Fruit fly (Drosophila melanogaster) whole organism, embryonic: ENCODE measurements around the gene Ugt305A1.

Experiments used
- Atf3 ChIP-seq: fragments of 200-800 bp; sonication (Bioruptor generic); optimal IDR thresholded peaks from 3 replicates; lab custom pipeline; 2016; ENCODE audit warnings: missing biosample characterization, missing genetic modification characterization
- Bdp1 ChIP-seq: fragments of 200-800 bp; sonication (Bioruptor generic); optimal IDR thresholded peaks from 3 replicates; lab custom pipeline; 2016; ENCODE audit warnings: missing biosample characterization, missing genetic modification characterization
- CG10267 ChIP-seq: fragments of 200-800 bp; sonication (Bioruptor generic); optimal IDR thresholded peaks from 2 replicates; lab custom pipeline; 2018; ENCODE audit warnings: missing biosample characterization, mild to moderate bottlenecking, missing genetic modification characterization, moderate library complexity
- CG10543 ChIP-seq: fragments of 200-800 bp; sonication (Bioruptor generic); optimal IDR thresholded peaks from 3 replicates; lab custom pipeline; 2017; ENCODE audit warnings: missing biosample characterization, mild to moderate bottlenecking, missing genetic modification characterization, moderate library complexity
- CG10565 ChIP-seq: fragments of 200-800 bp; sonication (Bioruptor generic); optimal IDR thresholded peaks from 3 replicates; lab custom pipeline; 2016; ENCODE audit warnings: missing biosample characterization, mild to moderate bottlenecking, missing genetic modification characterization
- CG10654 ChIP-seq: fragments of 200-800 bp; sonication (Bioruptor generic); optimal IDR thresholded peaks from 2 replicates; lab custom pipeline; 2016; ENCODE audit warnings: missing biosample characterization, missing genetic modification characterization
- CG11085 ChIP-seq: fragments of 200-800 bp; sonication (Bioruptor generic); IDR thresholded peaks from 2 replicates; pipeline ENCODE4 v1.3.6; 2022; ENCODE audit warnings: missing biosample characterization, missing genetic modification characterization
- CG1233 ChIP-seq: fragments of 200-800 bp; sonication (Bioruptor generic); optimal IDR thresholded peaks from 4 replicates; lab custom pipeline; 2018; ENCODE audit warnings: missing biosample characterization, mild to moderate bottlenecking, missing genetic modification characterization
- CG1602 ChIP-seq: fragments of 200-800 bp; sonication (Bioruptor generic); optimal IDR thresholded peaks from 3 replicates; lab custom pipeline; 2016; ENCODE audit warnings: missing biosample characterization, missing genetic modification characterization
- CG1647 ChIP-seq: fragments of 200-800 bp; sonication (Bioruptor generic); optimal IDR thresholded peaks from 3 replicates; lab custom pipeline; 2016; ENCODE audit warnings: missing biosample characterization, missing genetic modification characterization
- CG17359 ChIP-seq: fragments of 200-800 bp; sonication (Bioruptor generic); optimal IDR thresholded peaks from 3 replicates; lab custom pipeline; 2018; ENCODE audit warnings: missing biosample characterization, mild to moderate bottlenecking, missing genetic modification characterization, moderate library complexity
- CG17568 ChIP-seq: fragments of 200-800 bp; sonication (Bioruptor generic); optimal IDR thresholded peaks from 2 replicates; lab custom pipeline; 2018; ENCODE audit warnings: missing biosample characterization, mild to moderate bottlenecking, missing genetic modification characterization, moderate library complexity
- CG17612 ChIP-seq: fragments of 200-800 bp; sonication (Bioruptor generic); IDR thresholded peaks from 2 replicates; pipeline ENCODE4 v1.3.6; 2022; ENCODE audit warnings: missing biosample characterization, missing genetic modification characterization
- CG18764 ChIP-seq: fragments of 200-800 bp; sonication (Bioruptor generic); optimal IDR thresholded peaks from 3 replicates; lab custom pipeline; 2016; ENCODE audit warnings: missing biosample characterization, missing genetic modification characterization
- CG32772 ChIP-seq: fragments of 200-800 bp; sonication (Bioruptor generic); IDR thresholded peaks from 2 replicates; pipeline ENCODE4 v1.3.6; 2022; ENCODE audit warnings: missing biosample characterization, missing genetic modification characterization
- CG4820 ChIP-seq: fragments of 200-800 bp; sonication (Bioruptor generic); optimal IDR thresholded peaks from 3 replicates; lab custom pipeline; 2016; ENCODE audit warnings: missing biosample characterization, missing genetic modification characterization
- CG5245 ChIP-seq: fragments of 200-800 bp; sonication (Bioruptor generic); optimal IDR thresholded peaks from 3 replicates; lab custom pipeline; 2016; ENCODE audit warnings: missing biosample characterization, missing genetic modification characterization
- CG6689 ChIP-seq: fragments of 200-800 bp; sonication (Bioruptor generic); IDR thresholded peaks from 2 replicates; pipeline ENCODE4 v1.3.6; 2022; ENCODE audit warnings: missing biosample characterization, missing genetic modification characterization
- CG6854 ChIP-seq: fragments of 200-800 bp; sonication (Bioruptor generic); optimal IDR thresholded peaks from 3 replicates; lab custom pipeline; 2017; ENCODE audit warnings: missing biosample characterization, mild to moderate bottlenecking, missing genetic modification characterization
- CG7786 ChIP-seq: fragments of 200-800 bp; sonication (Bioruptor generic); optimal IDR thresholded peaks from 2 replicates; lab custom pipeline; 2016; ENCODE audit warnings: missing biosample characterization, missing genetic modification characterization
- CG7839 ChIP-seq: fragments of 200-800 bp; sonication (Bioruptor generic); optimal IDR thresholded peaks from 3 replicates; lab custom pipeline; 2018; ENCODE audit warnings: missing biosample characterization, mild to moderate bottlenecking, missing genetic modification characterization, moderate library complexity
- CG9797 ChIP-seq: fragments of 200-800 bp; sonication (Bioruptor generic); optimal IDR thresholded peaks from 3 replicates; lab custom pipeline; 2018; ENCODE audit warnings: missing biosample characterization, mild to moderate bottlenecking, missing genetic modification characterization
- HLH3B ChIP-seq: fragments of 200-800 bp; sonication (Bioruptor generic); IDR thresholded peaks from 2 replicates; pipeline ENCODE4 v1.3.6; 2022; ENCODE audit warnings: missing biosample characterization, missing genetic modification characterization
- Hr3 ChIP-seq: fragments of 200-800 bp; sonication (Bioruptor generic); optimal IDR thresholded peaks from 3 replicates; lab custom pipeline; 2016; ENCODE audit warnings: missing biosample characterization, missing genetic modification characterization
- Max ChIP-seq: fragments of 200-800 bp; sonication (Bioruptor generic); optimal IDR thresholded peaks from 2 replicates; lab custom pipeline; 2016; ENCODE audit warnings: missing biosample characterization, mild to moderate bottlenecking, missing genetic modification characterization
- Nf-YB ChIP-seq: fragments of 200-800 bp; sonication (Bioruptor generic); optimal IDR thresholded peaks from 3 replicates; lab custom pipeline; 2019; ENCODE audit warnings: missing biosample characterization, mild to moderate bottlenecking, missing genetic modification characterization, moderate library complexity
- Oaz ChIP-seq: fragments of 200-800 bp; sonication (Bioruptor generic); IDR thresholded peaks from 2 replicates; pipeline ENCODE4 v1.3.6; 2022; ENCODE audit warnings: missing biosample characterization, missing genetic modification characterization
- Opbp ChIP-seq: fragments of 200-800 bp; sonication (Bioruptor generic); IDR thresholded peaks from 3 replicates; pipeline ENCODE4 v1.3.6; 2022; ENCODE audit warnings: missing biosample characterization, missing genetic modification characterization; ENCODE audit not compliant: partially characterized antibody
- PHDP ChIP-seq: fragments of 200-800 bp; sonication (Bioruptor generic); optimal IDR thresholded peaks from 3 replicates; lab custom pipeline; 2018; ENCODE audit warnings: missing biosample characterization, mild to moderate bottlenecking, missing genetic modification characterization, moderate library complexity
- Rx ChIP-seq: fragments of 200-800 bp; sonication (Bioruptor generic); IDR thresholded peaks from 2 replicates; pipeline ENCODE4 v1.3.6; 2022; ENCODE audit warnings: missing biosample characterization, missing genetic modification characterization
- Scr ChIP-seq: fragments of 200-800 bp; sonication (Bioruptor generic); IDR thresholded peaks from 2 replicates; pipeline ENCODE4 v1.3.6; 2022; ENCODE audit warnings: missing biosample characterization, missing genetic modification characterization; ENCODE audit not compliant: partially characterized antibody
- Side ChIP-seq: fragments of 200-800 bp; sonication (Bioruptor generic); optimal IDR thresholded peaks from 2 replicates; lab custom pipeline; 2016; ENCODE audit warnings: missing biosample characterization, missing genetic modification characterization
- Spps ChIP-seq: fragments of 200-800 bp; sonication (Bioruptor generic); optimal IDR thresholded peaks from 2 replicates; lab custom pipeline; 2018; ENCODE audit warnings: missing biosample characterization, mild to moderate bottlenecking, missing genetic modification characterization
- Taf1 ChIP-seq: fragments of 200-800 bp; sonication (Bioruptor generic); IDR thresholded peaks from 2 replicates; pipeline ENCODE4 v1.3.6; 2022; ENCODE audit warnings: missing biosample characterization, missing genetic modification characterization
- ab ChIP-seq: fragments of 200-800 bp; sonication (Bioruptor generic); optimal IDR thresholded peaks from 2 replicates; lab custom pipeline; 2016; ENCODE audit warnings: missing biosample characterization, missing genetic modification characterization
- cas ChIP-seq: fragments of 200-800 bp; sonication (Bioruptor generic); IDR thresholded peaks from 2 replicates; pipeline ENCODE4 v1.3.6; 2022; ENCODE audit warnings: missing biosample characterization, missing genetic modification characterization
- croc ChIP-seq: fragments of 200-800 bp; sonication (Bioruptor generic); conservative IDR thresholded peaks from 3 replicates; pipeline ENCODE4 v1.3.6; 2022; ENCODE audit warnings: missing biosample characterization, missing genetic modification characterization
- da ChIP-seq: fragments of 200-800 bp; sonication (Bioruptor generic); optimal IDR thresholded peaks from 2 replicates; lab custom pipeline; 2016; ENCODE audit warnings: missing biosample characterization, missing genetic modification characterization
- dati ChIP-seq: fragments of 200-800 bp; sonication (Bioruptor generic); IDR thresholded peaks from 2 replicates; pipeline ENCODE4 v1.3.6; 2022; ENCODE audit warnings: missing biosample characterization, missing genetic modification characterization
- dysf ChIP-seq: fragments of 200-800 bp; sonication (Bioruptor generic); IDR thresholded peaks from 3 replicates; pipeline ENCODE4 v1.3.6; 2022; ENCODE audit warnings: missing biosample characterization, missing genetic modification characterization
- esg ChIP-seq: fragments of 200-800 bp; sonication (Bioruptor generic); conservative IDR thresholded peaks from 2 replicates; pipeline ENCODE4 v1.3.6; 2022; ENCODE audit warnings: missing biosample characterization, missing genetic modification characterization
- exex ChIP-seq: fragments of 200-800 bp; sonication (Bioruptor generic); optimal IDR thresholded peaks from 4 replicates; lab custom pipeline; 2018; ENCODE audit warnings: missing biosample characterization, mild to moderate bottlenecking, missing genetic modification characterization, moderate library complexity
- grn ChIP-seq: fragments of 200-800 bp; sonication (Bioruptor generic); optimal IDR thresholded peaks from 3 replicates; lab custom pipeline; 2017; ENCODE audit warnings: missing biosample characterization, missing genetic modification characterization
- lab ChIP-seq: fragments of 200-800 bp; sonication (Bioruptor generic); optimal IDR thresholded peaks from 3 replicates; lab custom pipeline; 2017; ENCODE audit warnings: missing biosample characterization, missing genetic modification characterization, mild to moderate bottlenecking, moderate library complexity, missing genetic modification reagents
- onecut ChIP-seq: fragments of 200-800 bp; sonication (Bioruptor generic); IDR thresholded peaks from 2 replicates; pipeline ENCODE4 v1.3.6; 2022; ENCODE audit warnings: missing biosample characterization, missing genetic modification characterization
- salm ChIP-seq: fragments of 200-800 bp; sonication (Bioruptor generic); optimal IDR thresholded peaks from 2 replicates; lab custom pipeline; 2018; ENCODE audit warnings: missing biosample characterization, mild to moderate bottlenecking, missing genetic modification characterization
- sens ChIP-seq: fragments of 200-800 bp; sonication (Bioruptor generic); peaks from one replicate; lab custom pipeline; 2016; ENCODE audit warnings: missing biosample characterization, missing genetic modification characterization
- tna ChIP-seq: fragments of 200-800 bp; sonication (Bioruptor generic); IDR thresholded peaks from 2 replicates; pipeline ENCODE4 v1.3.6; 2022; ENCODE audit warnings: missing biosample characterization, missing genetic modification characterization; ENCODE audit not compliant: partially characterized antibody
- toy ChIP-seq: fragments of 200-800 bp; sonication (Bioruptor generic); IDR thresholded peaks from 2 replicates; pipeline ENCODE4 v1.3.6; 2022; ENCODE audit warnings: missing biosample characterization, missing genetic modification characterization
- zen2 ChIP-seq: fragments of 200-800 bp; sonication (Bioruptor generic); IDR thresholded peaks from 3 replicates; pipeline ENCODE4 v1.3.6; 2022; ENCODE audit warnings: missing biosample characterization, missing genetic modification characterization; ENCODE audit not compliant: partially characterized antibody

The Ugt305A1 gene

dm6 chr3L:4070221-4070995 lies 10.8 kb downstream of the Ugt305A1 start (continued):
- peak; percentile 77 for TF ChIP-seq CG10654 (GFP tag; lab: Kevin White, UChicago)
- no peak for TF ChIP-seq CG9797 (GFP tag; lab: Kevin White, UChicago)
- peak; percentile 76 for TF ChIP-seq Atf3 (GFP tag; lab: Kevin White, UChicago)
- peak; percentile 87 for TF ChIP-seq CG7839 (tag; lab: Kevin White, UChicago)
- TF ChIP-seq CG4820 (GFP tag; lab: Kevin White, UChicago), result peak; percentile 78
- peak; percentile 58 for TF ChIP-seq CG18764 (GFP tag; lab: Kevin White, UChicago)
- TF ChIP-seq sens (GFP tag; lab: Kevin White, UChicago), result peak; percentile 92
- TF ChIP-seq CG10267 (tag; lab: Kevin White, UChicago), result peak; percentile 45
- TF ChIP-seq CG6689, result peak; percentile 92
- TF ChIP-seq Taf1 (GFP tag; lab: Robert Waterston, UW), result peak; percentile 85
- TF ChIP-seq PHDP (tag; lab: Kevin White, UChicago), result peak; percentile 88
- TF ChIP-seq CG17612 (GFP tag; lab: Robert Waterston, UW), result peak; percentile 88
- peak; percentile 45 for TF ChIP-seq Spps (tag; lab: Kevin White, UChicago)
- TF ChIP-seq CG1602 (GFP tag; lab: Kevin White, UChicago), result peak; percentile 72
- peak; percentile 82 for TF ChIP-seq toy (GFP tag; lab: Robert Waterston, UW)
- TF ChIP-seq Nf-YB, result peak; percentile 59
- peak; percentile 93 for TF ChIP-seq CG7786
- TF ChIP-seq Opbp (GFP tag; lab: Robert Waterston, UW), result no peak
- peak; percentile 46 for TF ChIP-seq CG10565 (GFP tag; lab: Kevin White, UChicago)
- TF ChIP-seq ab (GFP tag; lab: Kevin White, UChicago), result peak; percentile 78
- TF ChIP-seq croc (GFP tag; lab: Robert Waterston, UW), result peak; percentile 76
- peak; percentile 77 for TF ChIP-seq Hr3 (GFP tag; lab: Kevin White, UChicago)
- peak; percentile 75 for TF ChIP-seq onecut (GFP tag; lab: Robert Waterston, UW)
- no peak for TF ChIP-seq Scr (GFP tag; lab: Robert Waterston, UW)
- peak; percentile 72 for TF ChIP-seq salm (tag; lab: Kevin White, UChicago)
- peak; percentile 93 for TF ChIP-seq CG32772
- peak; percentile 49 for TF ChIP-seq CG10543
- TF ChIP-seq CG11085, result peak; percentile 60
- peak; percentile 71 for TF ChIP-seq CG5245 (GFP tag; lab: Kevin White, UChicago)
- peak; percentile 68 for TF ChIP-seq da (GFP tag; lab: Kevin White, UChicago)
- no peak for TF ChIP-seq zen2 (GFP tag; lab: Robert Waterston, UW)
- peak; percentile 86 for TF ChIP-seq Rx (GFP tag; lab: Robert Waterston, UW)
- no peak for TF ChIP-seq tna
- no peak for TF ChIP-seq grn (GFP tag; lab: Kevin White, UChicago)
- TF ChIP-seq CG1233 (GFP tag; lab: Kevin White, UChicago), result peak; percentile 69
- TF ChIP-seq CG17568, result no peak
- TF ChIP-seq HLH3B (GFP tag; lab: Robert Waterston, UW), result peak; percentile 93
- TF ChIP-seq exex, result peak; percentile 56
- TF ChIP-seq CG6854 (GFP tag; lab: Kevin White, UChicago), result peak; percentile 60
- peak; percentile 87 for TF ChIP-seq cas
- peak; percentile 96 for TF ChIP-seq dysf (GFP tag; lab: Robert Waterston, UW)
- TF ChIP-seq dati, result peak; percentile 86
- TF ChIP-seq Side, result peak; percentile 69
- TF ChIP-seq CG1647 (GFP tag; lab: Kevin White, UChicago), result peak; percentile 72
- peak; percentile 92 for TF ChIP-seq CG17359 (tag; lab: Kevin White, UChicago)
- TF ChIP-seq lab (GFP tag; lab: Kevin White, UChicago), result peak; percentile 94
- peak; percentile 90 for TF ChIP-seq Oaz (GFP tag; lab: Robert Waterston, UW)
- TF ChIP-seq esg, result peak; percentile 92
- peak; percentile 67 for TF ChIP-seq Max (GFP tag; lab: Kevin White, UChicago)
- TF ChIP-seq Bdp1 (GFP tag; lab: Kevin White, UChicago), result peak; percentile 68
